Worm (Caenorhabditis elegans): ENCODE data around the gene srx-64.

The srx-64 gene

DNA sequence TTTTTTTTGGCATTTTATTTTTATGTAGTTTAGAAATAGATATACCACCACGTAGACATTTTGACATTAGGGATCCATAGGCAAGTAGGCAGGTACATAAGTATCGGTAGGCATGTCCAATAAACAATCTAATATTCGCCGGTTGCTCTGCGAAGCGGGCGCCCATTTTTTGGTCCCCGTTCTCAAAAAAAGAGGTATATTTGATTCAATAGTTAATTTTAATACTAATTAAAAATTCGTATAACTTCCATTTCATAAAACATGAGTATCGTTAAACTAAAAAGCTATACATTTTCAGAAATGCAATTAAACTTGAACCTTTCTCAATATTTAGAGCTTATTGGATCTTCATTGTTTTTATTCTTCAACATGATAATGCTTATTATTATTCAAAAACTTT is 47.8 kb downstream of the srx-64 start, which contains the start of gene str-83:
TSS of gene str-83 (plus strand) at position 301 of the 400 bp plus-strand sequence.
- TF ChIP-seq repo-1 (tag; optimal IDR thresholded peaks at IDR 0.05), result no peak
- TF ChIP-seq dpl-1 (GFP tag; optimal IDR thresholded peaks at IDR 0.05), result no peak
- no peak for TF ChIP-seq ceh-58 (GFP tag; IDR thresholded peaks at IDR 0.05)
- TF ChIP-seq ztf-18 (tag; optimal IDR thresholded peaks at IDR 0.05), result no peak
- TF ChIP-seq rec-8 (tag; optimal IDR thresholded peaks at IDR 0.05), result no peak
- no peak for TF ChIP-seq bed-2 (GFP tag; IDR thresholded peaks at IDR 0.05)
- TF ChIP-seq F49E8.2 (tag; optimal IDR thresholded peaks at IDR 0.05; ENCODE audit: insufficient read depth), result no peak
- no peak for TF ChIP-seq ceh-79 (tag; optimal IDR thresholded peaks at IDR 0.05)
- TF ChIP-seq ccch-3 (GFP tag; optimal IDR thresholded peaks at IDR 0.05), result no peak
- no peak for TF ChIP-seq let-607 (tag; optimal IDR thresholded peaks at IDR 0.05)
- no peak for TF ChIP-seq F39B2.1 (GFP tag; IDR thresholded peaks at IDR 0.05)
- TF ChIP-seq hmg-1.2 (GFP tag; IDR thresholded peaks at IDR 0.05), result no peak

- no peak for TF ChIP-seq ama-1 (optimal IDR thresholded peaks at IDR 0.05)
- no peak for TF ChIP-seq ama-1 (GFP tag; optimal IDR thresholded peaks at IDR 0.05)
- TF ChIP-seq F10E7.11 (tag; optimal IDR thresholded peaks at IDR 0.05), result no peak
- no peak for TF ChIP-seq D2030.7 (GFP tag; IDR thresholded peaks at IDR 0.05)
- TF ChIP-seq ztf-3 (GFP tag; optimal IDR thresholded peaks at IDR 0.05), result no peak
- TF ChIP-seq lsl-1 (GFP tag; optimal IDR thresholded peaks at IDR 0.05), result no peak
- no peak for TF ChIP-seq snpc-1.3 (tag; optimal IDR thresholded peaks at IDR 0.05; ENCODE audit: insufficient read depth)
- no peak for TF ChIP-seq madf-8 (GFP tag; conservative IDR thresholded peaks at IDR 0.05)
Measured at ce11 chrV:3979053-3979452, 49.9 kb downstream of the srx-64 start, which contains the start of gene nlp-34. TSS of gene nlp-34 (minus strand) at chrV:3979134.

DNA sequence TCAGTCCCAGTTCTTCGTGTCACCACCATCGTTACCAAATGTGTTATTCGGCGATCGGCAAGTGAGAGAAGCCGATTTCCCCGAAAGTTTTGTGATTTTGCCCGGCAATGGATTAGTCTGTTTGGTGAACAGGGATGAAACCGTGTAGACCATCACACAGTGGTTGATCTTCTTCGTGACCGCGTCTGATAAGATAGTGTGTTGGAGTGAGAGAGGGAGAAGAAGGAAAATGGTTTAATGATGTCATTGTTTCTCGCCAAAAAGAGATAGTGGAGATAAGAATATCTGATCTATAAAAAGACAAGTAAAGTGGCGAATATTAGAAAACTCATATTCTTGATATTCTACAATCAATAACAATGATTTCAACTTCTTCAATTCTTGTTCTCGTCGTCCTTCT is 50.6 kb downstream of the srx-64 start, which contains the start of gene nlp-31:
TSS of gene nlp-31 (plus strand) at position 237 of the 400 bp plus-strand sequence.
- TF ChIP-seq B0261.1 (tag; optimal IDR thresholded peaks at IDR 0.05) (no peak), zfh-2 (GFP tag; conservative IDR thresholded peaks at IDR 0.05) (no peak), sptf-2 (GFP tag; optimal IDR thresholded peaks at IDR 0.05) (no peak)
